Worm (Caenorhabditis elegans) whole organism, L2 larva: ENCODE measurements around the gene srd-8.

ENCODE experiments used
- C34F6.9 ChIP-seq: fragments of 150-350 bp; optimal IDR thresholded peaks from 2 replicates; lab custom pipeline; 2014; ENCODE audit warnings: missing biosample characterization, missing genetic modification characterization
- F13H6.1 ChIP-seq: sonication (generic microtip); optimal IDR thresholded peaks from 2 replicates; lab custom pipeline; 2016; ENCODE audit warnings: missing genetic modification characterization, missing compliant biosample characterization
- Y55F3AM.14 ChIP-seq: fragments of 200-800 bp; sonication (Bioruptor generic); optimal IDR thresholded peaks from 2 replicates; lab custom pipeline; 2018; ENCODE audit warnings: mild to moderate bottlenecking, missing genetic modification characterization, missing compliant biosample characterization
- ZK546.5 ChIP-seq: sonication (generic microtip); optimal IDR thresholded peaks from 2 replicates; lab custom pipeline; 2017; ENCODE audit warnings: missing biosample characterization, missing genetic modification characterization
- alr-1 ChIP-seq: fragments of 150-350 bp; optimal IDR thresholded peaks from 2 replicates; lab custom pipeline; 2014; ENCODE audit warnings: missing biosample characterization, missing genetic modification characterization
- aly-2 ChIP-seq: fragments of 150-350 bp; optimal IDR thresholded peaks from 2 replicates; lab custom pipeline; 2014; ENCODE audit warnings: missing biosample characterization, missing genetic modification characterization
- ama-1 ChIP-seq: fragments of 150-350 bp; optimal IDR thresholded peaks from 2 replicates; lab custom pipeline; 2018; ENCODE audit warnings: inconsistent platforms
- blmp-1 ChIP-seq: sonication (generic microtip); optimal IDR thresholded peaks from 2 replicates; lab custom pipeline; 2017; ENCODE audit warnings: missing genetic modification characterization, mild to moderate bottlenecking, missing compliant biosample characterization, antibody characterized with exemption, moderate library complexity; ENCODE audit not compliant: insufficient read depth
- ceh-16 ChIP-seq: fragments of 150-350 bp; optimal IDR thresholded peaks from 2 replicates; lab custom pipeline; 2014; ENCODE audit warnings: missing biosample characterization, missing genetic modification characterization
- ceh-82 ChIP-seq: fragments of 150-350 bp; optimal IDR thresholded peaks from 2 replicates; lab custom pipeline; 2014; ENCODE audit warnings: missing biosample characterization, missing genetic modification characterization
- crh-2 ChIP-seq: sonication (generic microtip); optimal IDR thresholded peaks from 2 replicates; lab custom pipeline; 2017; ENCODE audit warnings: missing biosample characterization, missing genetic modification characterization
- dmd-4 ChIP-seq: sonication (generic microtip); optimal IDR thresholded peaks from 2 replicates; lab custom pipeline; 2017; ENCODE audit warnings: missing biosample characterization, missing genetic modification characterization
- egl-27 ChIP-seq: sonication (generic microtip); optimal IDR thresholded peaks from 3 replicates; lab custom pipeline; 2017; ENCODE audit warnings: missing biosample characterization, missing genetic modification reagents, missing genetic modification characterization
- elt-1 ChIP-seq: fragments of 150-350 bp; optimal IDR thresholded peaks from 2 replicates; lab custom pipeline; 2014; ENCODE audit warnings: missing biosample characterization, missing genetic modification characterization
- elt-3 ChIP-seq: sonication (generic microtip); optimal IDR thresholded peaks from 2 replicates; lab custom pipeline; 2017; ENCODE audit warnings: missing biosample characterization, missing genetic modification characterization
- fos-1 ChIP-seq: fragments of 150-350 bp; optimal IDR thresholded peaks from 2 replicates; lab custom pipeline; 2014; ENCODE audit warnings: missing biosample characterization, missing genetic modification characterization
- gmeb-1 ChIP-seq: fragments of 150-350 bp; optimal IDR thresholded peaks from 2 replicates; lab custom pipeline; 2014; ENCODE audit warnings: missing biosample characterization, missing genetic modification characterization
- lin-11 ChIP-seq: fragments of 150-350 bp; sonication (generic microtip); optimal IDR thresholded peaks from 2 replicates; lab custom pipeline; 2014; ENCODE audit warnings: missing biosample characterization, missing genetic modification characterization, inconsistent platforms, mixed read lengths
- lin-13 ChIP-seq: fragments of 150-350 bp; optimal IDR thresholded peaks from 2 replicates; lab custom pipeline; 2014; ENCODE audit warnings: missing biosample characterization, missing genetic modification reagents, missing genetic modification characterization
- lsy-2 ChIP-seq, 2 experiments: fragments of 150-350 bp in 1 of 2; sonication (generic microtip) in 1 of 2; optimal IDR thresholded peaks; 2 replicates each; lab custom pipeline; 2014 to 2017; ENCODE audit warnings: missing biosample characterization in 2 of 2, missing genetic modification characterization in 2 of 2
- mab-5 ChIP-seq: fragments of 150-350 bp; optimal IDR thresholded peaks from 2 replicates; lab custom pipeline; 2014; ENCODE audit warnings: missing biosample characterization, missing genetic modification characterization
- mbf-1 ChIP-seq: sonication (generic microtip); optimal IDR thresholded peaks from 2 replicates; lab custom pipeline; 2017; ENCODE audit warnings: missing biosample characterization, missing genetic modification characterization
- mdl-1 ChIP-seq, 2 experiments: fragments of 150-350 bp in 1 of 2; sonication (generic microtip) in 1 of 2; optimal IDR thresholded peaks; 2 replicates each; lab custom pipeline; 2017; ENCODE audit warnings: missing biosample characterization in 2 of 2, missing genetic modification characterization in 2 of 2
- nhr-10 ChIP-seq: sonication (generic microtip); optimal IDR thresholded peaks from 2 replicates; lab custom pipeline; 2017; ENCODE audit warnings: missing biosample characterization, missing genetic modification characterization
- nhr-11 ChIP-seq: fragments of 150-350 bp; optimal IDR thresholded peaks from 2 replicates; lab custom pipeline; 2014; ENCODE audit warnings: missing biosample characterization, missing genetic modification characterization
- nhr-12 ChIP-seq: fragments of 150-350 bp; optimal IDR thresholded peaks from 2 replicates; lab custom pipeline; 2014; ENCODE audit warnings: missing biosample characterization, missing genetic modification characterization
- nhr-129 ChIP-seq: fragments of 150-350 bp; optimal IDR thresholded peaks from 2 replicates; lab custom pipeline; 2014; ENCODE audit warnings: missing biosample characterization, missing genetic modification characterization
- nhr-23 ChIP-seq: fragments of 150-350 bp; optimal IDR thresholded peaks from 2 replicates; lab custom pipeline; 2014; ENCODE audit warnings: missing biosample characterization, missing genetic modification reagents, missing genetic modification characterization
- nhr-25 ChIP-seq: fragments of 150-350 bp; sonication (generic microtip); optimal IDR thresholded peaks from 3 replicates; lab custom pipeline; 2014; ENCODE audit warnings: missing biosample characterization, missing genetic modification characterization
- nhr-6 ChIP-seq: fragments of 150-350 bp; optimal IDR thresholded peaks from 2 replicates; lab custom pipeline; 2014; ENCODE audit warnings: missing biosample characterization, missing genetic modification characterization
- nhr-77 ChIP-seq: fragments of 150-350 bp; optimal IDR thresholded peaks from 2 replicates; lab custom pipeline; 2014; ENCODE audit warnings: missing biosample characterization, missing genetic modification characterization
- peb-1 ChIP-seq: fragments of 150-350 bp; optimal IDR thresholded peaks from 2 replicates; lab custom pipeline; 2014; ENCODE audit warnings: missing biosample characterization, missing genetic modification characterization
- skn-1 ChIP-seq: sonication (generic microtip); optimal IDR thresholded peaks from 2 replicates; lab custom pipeline; 2017; ENCODE audit warnings: missing biosample characterization, missing genetic modification characterization
- sma-3 ChIP-seq: sonication (generic microtip); optimal IDR thresholded peaks from 2 replicates; lab custom pipeline; 2016; ENCODE audit warnings: missing genetic modification reagents, missing genetic modification characterization, missing compliant biosample characterization
- sma-9 ChIP-seq, 2 experiments: fragments of 150-350 bp in 1 of 2; sonication (generic microtip) in 1 of 2; optimal IDR thresholded peaks; 2 replicates each; lab custom pipeline; 2014 to 2016; ENCODE audit warnings: missing genetic modification characterization in 2 of 2, mild to moderate bottlenecking in 1 of 2, missing biosample characterization in 1 of 2, missing compliant biosample characterization in 1 of 2, missing genetic modification reagents in 1 of 2, moderate library complexity in 1 of 2
- unc-55 ChIP-seq: fragments of 150-350 bp; sonication (generic microtip); optimal IDR thresholded peaks from 3 replicates; lab custom pipeline; 2014; ENCODE audit warnings: missing biosample characterization, missing genetic modification reagents, missing genetic modification characterization
- unc-62 ChIP-seq: fragments of 150-350 bp; optimal IDR thresholded peaks from 2 replicates; lab custom pipeline; 2014; ENCODE audit warnings: missing biosample characterization, missing genetic modification reagents, missing genetic modification characterization
- zag-1 ChIP-seq: fragments of 150-350 bp; optimal IDR thresholded peaks from 2 replicates; lab custom pipeline; 2014; ENCODE audit warnings: missing biosample characterization, missing genetic modification characterization
- ztf-11 ChIP-seq: sonication (generic microtip); optimal IDR thresholded peaks from 2 replicates; lab custom pipeline; 2017; ENCODE audit warnings: missing biosample characterization, missing genetic modification characterization
- ztf-4 ChIP-seq: fragments of 150-350 bp; optimal IDR thresholded peaks from 2 replicates; lab custom pipeline; 2014; ENCODE audit warnings: missing biosample characterization, missing genetic modification characterization

The srd-8 gene

ce11 chrIV:5682547-5683234 is 37.3 kb upstream of the srd-8 start, which contains the start of the genes C55C3.7 and C55C3.6:
Gene C55C3.7 (minus strand): TSS chrIV:5682647.
Gene C55C3.6 (plus strand): TSS chrIV:5683184.
- TF ChIP-seq dmd-4 (tag; lab: Kevin White, UChicago): no peak
- no peak for TF ChIP-seq elt-1 (tag; lab: Kevin White, UChicago)
- TF ChIP-seq, all 48 proteins: peak for 0

- TF ChIP-seq nhr-25 (tag; lab: Kevin White, UChicago) (no peak), ama-1 (lab: Kevin White, UChicago) (no peak), nhr-6 (no peak), unc-55 (GFP tag; lab: Kevin White, UChicago) (no peak), mdl-1 (tag; optimal IDR thresholded peaks at IDR 0.05; lab: Kevin White, UChicago) (no peak), ztf-11 (tag; lab: Kevin White, UChicago) (no peak), alr-1 (tag; lab: Kevin White, UChicago) (no peak)
Observed at ce11 chrIV:5678044-5678443, 32.6 kb upstream of the srd-8 start, which contains the start of gene C55C3.4. Gene C55C3.4 (minus strand): TSS chrIV:5678144.

ce11 chrIV:5674435-5674834 is 29.0 kb upstream of the srd-8 start, which contains the start of gene srd-5:
Gene srd-5 (minus strand): TSS chrIV:5674535.
- TF ChIP-seq elt-3 (tag; lab: Kevin White, UChicago) (no peak), ztf-11 (tag; lab: Kevin White, UChicago) (no peak), nhr-10 (tag; lab: Kevin White, UChicago) (no peak), Y55F3AM.14 (GFP tag; lab: Kevin White, UChicago) (no peak)

ce11 chrIV:5671325-5671724 is 25.9 kb upstream of the srd-8 start:
- TF ChIP-seq blmp-1: no peak
- TF ChIP-seq F13H6.1 (tag; lab: Kevin White, UChicago): peak; percentile 62

- TF ChIP-seq nhr-77 (tag; lab: Kevin White, UChicago): no peak
- TF ChIP-seq fos-1 (tag; lab: Kevin White, UChicago): peak; percentile 33
- TF ChIP-seq, all 48 proteins: peak for 1
Observed at ce11 chrIV:5669459-5669858, 24.0 kb upstream of the srd-8 start, which contains the start of gene T19E7.6. Gene T19E7.6 (minus strand): TSS chrIV:5669503.

ce11 chrIV:5667191-5667590 is 21.8 kb upstream of the srd-8 start:
- TF ChIP-seq aly-2 (tag; lab: Kevin White, UChicago) (no peak), alr-1 (tag; lab: Kevin White, UChicago) (no peak), nhr-12 (tag; lab: Kevin White, UChicago) (no peak), egl-27 (tag; lab: Kevin White, UChicago) (no peak), ceh-16 (tag; lab: Kevin White, UChicago) (no peak), lin-11 (tag; lab: Kevin White, UChicago) (no peak), unc-62 (GFP tag; lab: Kevin White, UChicago) (no peak), mab-5 (tag; lab: Kevin White, UChicago) (no peak), unc-55 (GFP tag; lab: Kevin White, UChicago) (peak; percentile 14), mbf-1 (tag; lab: Kevin White, UChicago) (no peak), ZK546.5 (tag; lab: Kevin White, UChicago) (no peak), nhr-11 (tag; lab: Kevin White, UChicago) (no peak), ztf-4 (tag; lab: Kevin White, UChicago) (no peak), sma-3 (GFP tag; lab: Kevin White, UChicago) (peak; percentile 7), lsy-2 (tag; optimal IDR thresholded peaks at IDR 0.05; lab: Kevin White, UChicago) (peak in 1 of 2 experiments; percentile 44), crh-2 (tag; lab: Kevin White, UChicago) (peak; percentile 10), ceh-82 (tag; lab: Kevin White, UChicago) (no peak), ztf-11 (tag; lab: Kevin White, UChicago) (no peak), blmp-1 (no peak), nhr-129 (tag; lab: Kevin White, UChicago) (peak; percentile 21), sma-9 (GFP tag; optimal IDR thresholded peaks at IDR 0.05; lab: Kevin White, UChicago) (peak; percentile 49), sma-9 (tag; optimal IDR thresholded peaks at IDR 0.05; lab: Kevin White, UChicago) (no peak), elt-3 (tag; lab: Kevin White, UChicago) (no peak), peb-1 (tag; lab: Kevin White, UChicago) (no peak), zag-1 (tag; lab: Kevin White, UChicago) (peak; percentile 3), C34F6.9 (tag; lab: Kevin White, UChicago) (peak; percentile 52), skn-1 (tag; lab: Kevin White, UChicago) (peak; percentile 88), nhr-25 (tag; lab: Kevin White, UChicago) (no peak), fos-1 (tag; lab: Kevin White, UChicago) (peak; percentile 50), nhr-23 (tag; lab: Kevin White, UChicago) (no peak), dmd-4 (tag; lab: Kevin White, UChicago) (no peak), nhr-6 (no peak), F13H6.1 (tag; lab: Kevin White, UChicago) (peak; percentile 15), mdl-1 (tag; optimal IDR thresholded peaks at IDR 0.05; lab: Kevin White, UChicago) (no peak), gmeb-1 (tag; lab: Kevin White, UChicago) (no peak), lin-13 (GFP tag; lab: Kevin White, UChicago) (no peak)
